Worm (Caenorhabditis elegans) whole organism, L1 larva: ENCODE data around the gene D2096.9.
A peak's percentile ranks its signal among the peaks of the same experiment; 100 is the strongest.

Experiments
- C16A3.4 ChIP-seq: fragments of 150-350 bp; optimal IDR thresholded peaks from 2 replicates; lab custom pipeline; 2014; ENCODE audit warnings: missing biosample characterization, missing genetic modification characterization
- C34B4.2 ChIP-seq: sonication (generic microtip); optimal IDR thresholded peaks from 2 replicates; lab custom pipeline; 2017; ENCODE audit warnings: mild to moderate bottlenecking, missing genetic modification characterization, missing compliant biosample characterization
- ceh-88 ChIP-seq: fragments of 200-800 bp; sonication (Bioruptor generic); IDR thresholded peaks from 2 replicates; pipeline ENCODE4 v1.3.6; 2022; ENCODE audit warnings: missing genetic modification characterization, missing compliant biosample characterization
- ceh-90 ChIP-seq: sonication (generic microtip); optimal IDR thresholded peaks from 2 replicates; lab custom pipeline; 2016; ENCODE audit warnings: missing genetic modification characterization, missing compliant biosample characterization
- dpl-1 ChIP-seq, 3 experiments: fragments of 150-350 bp in 2 of 3; sonication (generic microtip) in 1 of 3; optimal IDR thresholded peaks; 2 replicates each; lab custom pipeline; 2014 to 2017; ENCODE audit warnings: missing biosample characterization in 3 of 3, missing genetic modification characterization in 3 of 3, missing genetic modification reagents in 3 of 3
- efl-1 ChIP-seq, 4 experiments: fragments of 150-350 bp; optimal IDR thresholded peaks in 3 of 4; peaks in 1 of 4; 1 replicate in 1 of 4; 2 replicates in 3 of 4; lab custom pipeline; 2014; ENCODE audit warnings: missing biosample characterization in 2 of 4, missing genetic modification characterization in 2 of 4, missing genetic modification reagents in 2 of 4
- efl-3 ChIP-seq: fragments of 200-800 bp; sonication (Bioruptor generic); optimal IDR thresholded peaks from 2 replicates; lab custom pipeline; 2018; ENCODE audit warnings: mild to moderate bottlenecking, missing genetic modification characterization, missing compliant biosample characterization
- egl-13 ChIP-seq: sonication (generic microtip); optimal IDR thresholded peaks from 2 replicates; lab custom pipeline; 2016; ENCODE audit warnings: missing genotype, missing genetic modification reagents, missing genetic modification characterization, missing compliant biosample characterization
- egl-27 ChIP-seq, 2 experiments: fragments of 150-350 bp in 1 of 2; sonication (generic microtip); optimal IDR thresholded peaks; 3 replicates each; lab custom pipeline; 2017 to 2018; ENCODE audit warnings: missing biosample characterization in 2 of 2, missing genetic modification characterization in 2 of 2, missing genetic modification reagents in 2 of 2
- elt-2 ChIP-seq: sonication (generic microtip); optimal IDR thresholded peaks from 2 replicates; lab custom pipeline; 2016; ENCODE audit warnings: missing genetic modification characterization, mild to moderate bottlenecking, inconsistent platforms, missing compliant biosample characterization, missing genetic modification reagents
- fkh-4 ChIP-seq: sonication (generic microtip); optimal IDR thresholded peaks from 2 replicates; lab custom pipeline; 2016; ENCODE audit warnings: missing compliant biosample characterization, missing genetic modification characterization, borderline replicate concordance
- grh-1 ChIP-seq: fragments of 200-800 bp; sonication (Bioruptor generic); IDR thresholded peaks from 2 replicates; pipeline ENCODE4 v1.3.6; 2022; ENCODE audit warnings: missing genetic modification reagents, missing genetic modification characterization, missing compliant biosample characterization
- irx-1 ChIP-seq: sonication (generic microtip); optimal IDR thresholded peaks from 2 replicates; lab custom pipeline; 2016; ENCODE audit warnings: missing genetic modification characterization, missing compliant biosample characterization
- isw-1 ChIP-seq: fragments of 200-800 bp; sonication (Bioruptor generic); IDR thresholded peaks from 2 replicates; pipeline ENCODE4 v1.3.6; 2022; ENCODE audit warnings: missing genetic modification characterization, missing compliant biosample characterization
- lin-14 ChIP-seq: fragments of 200-800 bp; sonication (Bioruptor generic); optimal IDR thresholded peaks from 2 replicates; lab custom pipeline; 2018; ENCODE audit warnings: mild to moderate bottlenecking, missing genetic modification characterization, moderate library complexity, missing compliant biosample characterization
- lin-15B ChIP-seq: fragments of 150-350 bp; sonication (generic microtip); optimal IDR thresholded peaks from 3 replicates; lab custom pipeline; 2014; ENCODE audit warnings: missing biosample characterization, missing genetic modification characterization
- lin-35 ChIP-seq, 2 experiments: fragments of 150-350 bp; optimal IDR thresholded peaks; 2 replicates each; lab custom pipeline; 2014; ENCODE audit warnings: missing biosample characterization in 2 of 2, missing genetic modification characterization in 2 of 2, missing genetic modification reagents in 2 of 2
- lir-3 ChIP-seq: sonication (generic microtip); optimal IDR thresholded peaks from 2 replicates; lab custom pipeline; 2016; ENCODE audit warnings: mild to moderate bottlenecking, missing genetic modification characterization, moderate library complexity, missing compliant biosample characterization; ENCODE audit not compliant: poor library complexity
- lsy-2 ChIP-seq, 2 experiments: fragments of 150-350 bp; optimal IDR thresholded peaks; 2 replicates each; lab custom pipeline; 2014; ENCODE audit warnings: missing biosample characterization in 2 of 2, missing genetic modification characterization in 2 of 2
- mab-9 ChIP-seq: fragments of 200-800 bp; sonication (Bioruptor generic); IDR thresholded peaks from 2 replicates; pipeline ENCODE4 v1.3.6; 2022; ENCODE audit warnings: missing genetic modification reagents, missing genetic modification characterization, missing compliant biosample characterization
- nhr-71 ChIP-seq: sonication (generic microtip); optimal IDR thresholded peaks from 2 replicates; lab custom pipeline; 2016; ENCODE audit warnings: mild to moderate bottlenecking, missing genetic modification characterization, moderate library complexity, missing compliant biosample characterization
- nhr-85 ChIP-seq: sonication (generic microtip); peaks from one replicate; lab custom pipeline; 2016; ENCODE audit warnings: missing genetic modification characterization, inconsistent platforms, missing compliant biosample characterization
- pag-3 ChIP-seq: sonication (generic microtip); optimal IDR thresholded peaks from 2 replicates; lab custom pipeline; 2017; ENCODE audit warnings: missing genetic modification characterization, mild to moderate bottlenecking, missing compliant biosample characterization, antibody characterized with exemption, borderline replicate concordance; ENCODE audit not compliant: insufficient read depth
- pax-3 ChIP-seq: fragments of 200-800 bp; sonication (Bioruptor generic); optimal IDR thresholded peaks from 2 replicates; lab custom pipeline; 2018; ENCODE audit warnings: mild to moderate bottlenecking, missing genetic modification characterization, moderate library complexity, missing compliant biosample characterization
- pqm-1 ChIP-seq: sonication (generic microtip); optimal IDR thresholded peaks from 3 replicates; lab custom pipeline; 2017; ENCODE audit warnings: missing biosample characterization, missing genetic modification characterization
- snu-23 ChIP-seq: sonication (generic microtip); optimal IDR thresholded peaks from 2 replicates; lab custom pipeline; 2016; ENCODE audit warnings: missing genetic modification characterization, missing compliant biosample characterization
- sox-4 ChIP-seq: sonication (generic microtip); optimal IDR thresholded peaks from 2 replicates; lab custom pipeline; 2016; ENCODE audit warnings: missing genetic modification characterization, missing compliant biosample characterization
- xbp-1 ChIP-seq: sonication (generic microtip); optimal IDR thresholded peaks from 2 replicates; lab custom pipeline; 2016; ENCODE audit warnings: missing genetic modification characterization, missing compliant biosample characterization
- zag-1 ChIP-seq: fragments of 150-350 bp; optimal IDR thresholded peaks from 2 replicates; lab custom pipeline; 2014; ENCODE audit warnings: missing biosample characterization, missing genetic modification characterization
- ztf-11 ChIP-seq, 2 experiments: sonication (generic microtip); optimal IDR thresholded peaks; 2 replicates each; lab custom pipeline; 2016 to 2017; ENCODE audit warnings: missing genetic modification characterization in 2 of 2, missing biosample characterization in 1 of 2, missing compliant biosample characterization in 1 of 2

D2096.9 gene

DNA sequence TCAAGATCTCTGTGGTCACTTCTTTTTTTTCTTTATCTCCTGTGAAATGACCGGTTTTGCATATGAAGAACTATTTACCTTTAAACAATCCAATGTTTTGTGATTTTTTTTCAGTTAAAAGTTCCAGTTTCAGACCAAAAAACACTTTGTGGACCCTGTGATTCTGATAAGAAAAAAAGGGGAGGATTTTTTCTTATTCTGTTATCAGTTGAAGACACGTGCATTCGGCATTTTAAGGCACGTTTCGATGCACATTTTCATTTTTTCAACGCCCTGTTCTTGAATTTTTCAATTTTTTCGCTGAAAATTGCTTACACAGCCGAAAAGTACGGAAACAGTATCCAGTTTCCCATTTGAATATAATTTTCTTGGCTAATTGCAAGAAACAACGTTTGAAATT, 16.3 kb downstream of the D2096.9 start, which contains the start of gene aagr-1:
aagr-1 (plus strand) TSS at position 227 of the 400 bp plus-strand sequence.
- TF ChIP-seq elt-2 (tag; lab: Kevin White, UChicago), result peak; percentile 67
- TF ChIP-seq lir-3 (tag; lab: Kevin White, UChicago), result no peak
- peak in 1 of 2 experiments; percentile 5 for TF ChIP-seq lin-35 (GFP tag; optimal IDR thresholded peaks at IDR 0.05; lab: Kevin White, UChicago)

DNA sequence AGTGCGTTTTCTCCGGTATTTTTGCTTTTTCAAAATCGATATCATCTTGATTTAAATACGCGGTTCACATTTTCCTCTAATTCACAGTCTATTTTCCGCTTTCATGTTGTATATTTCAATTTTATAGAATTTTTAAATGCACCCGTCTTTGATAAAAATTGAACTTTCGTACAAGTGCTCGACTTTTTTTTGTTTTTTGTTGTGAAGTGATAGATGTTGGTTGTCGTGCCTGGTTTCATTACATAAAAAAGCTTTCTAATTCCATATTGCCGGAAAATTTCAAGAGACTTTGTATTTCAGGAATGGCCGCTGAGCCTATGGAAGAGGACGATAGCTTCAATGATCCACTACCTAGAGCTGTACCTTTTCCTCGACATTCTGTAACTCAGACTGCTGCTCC, 19.4 kb downstream of the D2096.9 start, which contains the start of gene D2096.12:
D2096.12 (plus strand) TSS at position 301 of the 400 bp plus-strand sequence.
- TF ChIP-seq lin-14 (GFP tag; lab: Kevin White, UChicago), result no peak
- no peak for TF ChIP-seq lin-15B (tag; lab: Kevin White, UChicago)
- TF ChIP-seq ceh-88 (GFP tag; lab: Robert Waterston, UW), result no peak
- no peak for TF ChIP-seq irx-1 (tag; lab: Kevin White, UChicago)
- no peak for TF ChIP-seq egl-13 (tag; lab: Kevin White, UChicago)
- no peak for TF ChIP-seq nhr-71 (tag; lab: Kevin White, UChicago)
- TF ChIP-seq lsy-2 (tag; optimal IDR thresholded peaks at IDR 0.05; lab: Kevin White, UChicago), result no peak
- TF ChIP-seq fkh-4 (tag; lab: Kevin White, UChicago), result no peak
- TF ChIP-seq isw-1 (GFP tag; lab: Robert Waterston, UW), result no peak
- no peak for TF ChIP-seq lin-35 (GFP tag; optimal IDR thresholded peaks at IDR 0.05; lab: Kevin White, UChicago)
- TF ChIP-seq pqm-1 (tag; lab: Kevin White, UChicago), result no peak
- no peak for TF ChIP-seq ceh-90
- TF ChIP-seq pax-3 (tag; lab: Kevin White, UChicago), result no peak
- TF ChIP-seq snu-23 (GFP tag; lab: Kevin White, UChicago), result no peak

DNA sequence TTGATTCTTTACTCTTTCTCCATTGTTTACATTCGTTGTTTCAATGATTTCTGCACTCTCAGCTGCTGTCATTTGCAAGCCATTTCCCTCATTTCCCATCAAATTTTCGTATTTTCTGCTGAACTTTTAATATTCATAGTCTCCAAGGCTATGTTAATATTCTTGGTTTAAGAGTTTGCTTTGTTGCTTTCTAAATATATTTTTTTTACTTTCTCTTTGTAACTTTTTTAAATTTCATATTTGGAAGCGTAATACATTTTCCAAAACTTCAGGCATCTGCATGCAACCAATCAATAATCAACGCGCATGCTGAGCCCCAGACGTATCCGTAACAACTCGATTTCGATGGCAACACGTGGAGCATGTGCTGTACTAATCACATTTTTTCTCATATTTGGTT, 21.8 kb downstream of the D2096.9 start, which contains the start of gene sqv-1:
sqv-1 (plus strand) TSS at position 301 of the 400 bp plus-strand sequence.
- TF ChIP-seq sox-4 (tag; lab: Kevin White, UChicago) (no peak), irx-1 (tag; lab: Kevin White, UChicago) (no peak), fkh-4 (tag; lab: Kevin White, UChicago) (no peak), C16A3.4 (no peak), egl-27 (tag; optimal IDR thresholded peaks at IDR 0.05; lab: Kevin White, UChicago) (no peak), zag-1 (tag; lab: Kevin White, UChicago) (no peak), grh-1 (GFP tag; lab: Robert Waterston, UW) (no peak), C34B4.2 (tag; lab: Kevin White, UChicago) (no peak), mab-9 (GFP tag; lab: Robert Waterston, UW) (no peak), pqm-1 (tag; lab: Kevin White, UChicago) (no peak), ztf-11 (tag; optimal IDR thresholded peaks at IDR 0.05; lab: Kevin White, UChicago) (no peak), pag-3 (tag; lab: Kevin White, UChicago) (no peak)

DNA sequence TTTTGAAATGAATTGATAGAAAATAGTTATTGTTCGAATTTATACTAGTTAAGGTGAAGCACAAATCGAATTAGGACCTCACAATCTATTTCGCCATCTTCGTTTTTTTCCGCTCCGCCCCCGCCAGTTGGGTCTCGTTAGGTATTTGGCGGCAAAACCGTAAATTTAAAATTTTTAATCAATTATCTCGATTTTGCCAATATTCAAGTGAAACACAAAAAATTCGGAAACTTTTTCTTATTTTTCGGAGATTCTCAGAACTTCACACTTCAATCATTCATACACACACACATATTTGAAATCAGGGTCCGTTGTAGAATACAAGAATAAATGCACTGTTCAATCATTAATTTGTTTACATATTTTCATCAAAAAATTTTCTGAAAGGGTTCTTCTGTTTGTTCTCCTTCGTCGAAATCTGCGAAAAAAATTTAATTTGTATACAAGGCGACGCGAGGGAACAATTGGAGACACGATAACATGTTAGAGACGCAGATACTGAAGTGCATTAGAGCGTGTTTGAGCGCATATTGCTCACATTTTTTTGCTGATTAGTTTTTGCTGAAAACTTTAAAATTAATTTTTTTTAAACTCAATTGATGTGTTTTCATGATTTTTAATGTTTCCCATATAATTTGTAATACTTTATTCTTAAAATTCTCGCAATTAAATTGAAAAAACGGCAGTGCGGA, 22.7 kb downstream of the D2096.9 start, which contains the start of gene D2096.5:
D2096.5 (minus strand) TSS at position 51 of the 692 bp plus-strand sequence.
- TF ChIP-seq efl-3 (GFP tag; lab: Kevin White, UChicago) (no peak), lin-35 (GFP tag; optimal IDR thresholded peaks at IDR 0.05; lab: Kevin White, UChicago) (peak in 1 of 2 experiments; percentile 47), xbp-1 (tag; lab: Kevin White, UChicago) (peak; percentile 13), nhr-85 (no peak), lin-14 (GFP tag; lab: Kevin White, UChicago) (peak; percentile 59), ztf-11 (tag; optimal IDR thresholded peaks at IDR 0.05; lab: Kevin White, UChicago) (no peak), efl-1 (optimal IDR thresholded peaks at IDR 0.05; lab: Kevin White, UChicago) (peak; percentile 37 to 52), efl-1 (GFP tag; optimal IDR thresholded peaks at IDR 0.05 in 1 of 2; lab: Kevin White, UChicago) (peak in 1 of 2 experiments; percentile 27), dpl-1 (GFP tag; optimal IDR thresholded peaks at IDR 0.05; lab: Kevin White, UChicago) (peak in 1 of 3 experiments; percentile 46), snu-23 (GFP tag; lab: Kevin White, UChicago) (peak; percentile 20), egl-13 (tag; lab: Kevin White, UChicago) (peak; percentile 34)
